Worm (Caenorhabditis elegans) whole organism, L3 larva: ENCODE data around the gene C32D5.14.

ENCODE experiments used
- lin-15B ChIP-seq: fragments of 150-350 bp; optimal IDR thresholded peaks from 2 replicates; lab custom pipeline; 2014; ENCODE audit warnings: missing biosample characterization, missing genetic modification characterization
- nhr-12 ChIP-seq: fragments of 150-350 bp; optimal IDR thresholded peaks from 2 replicates; lab custom pipeline; 2014; ENCODE audit warnings: missing biosample characterization, missing genetic modification characterization
- pha-4 ChIP-seq: fragments of 150-350 bp; optimal IDR thresholded peaks from 2 replicates; lab custom pipeline; 2014; ENCODE audit warnings: missing biosample characterization, missing genetic modification reagents, missing genetic modification characterization
- skn-1 ChIP-seq: fragments of 150-350 bp; optimal IDR thresholded peaks from 2 replicates; lab custom pipeline; 2014; ENCODE audit warnings: missing biosample characterization, missing genetic modification characterization

ce11 chrII:6339511-6339910 is 4.2 kb downstream of the C32D5.14 start:
- TF ChIP-seq lin-15B (no peak), pha-4 (tag; lab: Kevin White, UChicago) (peak; percentile 44), skn-1 (tag; lab: Kevin White, UChicago) (no peak), nhr-12 (no peak)
